Worm (Caenorhabditis elegans) whole organism, early embryonic: ENCODE measurements around the gene sto-4.

Source experiments
- B0310.2 ChIP-seq: sonication (generic microtip); optimal IDR thresholded peaks from 2 replicates; lab custom pipeline; 2016; ENCODE audit warnings: mild to moderate bottlenecking, missing genetic modification characterization, missing compliant biosample characterization
- F13C5.2 ChIP-seq: sonication (generic microtip); optimal IDR thresholded peaks from 2 replicates; lab custom pipeline; 2017; ENCODE audit warnings: mild to moderate bottlenecking, missing genetic modification characterization, inconsistent platforms, missing compliant biosample characterization
- ama-1 ChIP-seq: fragments of 150-350 bp; optimal IDR thresholded peaks from 2 replicates; lab custom pipeline; 2014
- ceh-13 ChIP-seq: fragments of 200-800 bp; sonication (Bioruptor generic); optimal IDR thresholded peaks from 2 replicates; lab custom pipeline; 2018; ENCODE audit warnings: mild to moderate bottlenecking, missing genetic modification characterization, missing compliant biosample characterization
- ceh-36 ChIP-seq: sonication (generic microtip); optimal IDR thresholded peaks from 2 replicates; lab custom pipeline; 2016; ENCODE audit warnings: missing genetic modification characterization, inconsistent platforms, missing compliant biosample characterization
- ets-7 ChIP-seq: sonication (generic microtip); optimal IDR thresholded peaks from 2 replicates; lab custom pipeline; 2016; ENCODE audit warnings: missing genotype, missing genetic modification characterization, missing compliant biosample characterization
- flt-1 ChIP-seq: fragments of 200-800 bp; sonication (Bioruptor generic); IDR thresholded peaks from 2 replicates; pipeline ENCODE4 v1.3.6; 2022; ENCODE audit warnings: missing genetic modification characterization, missing compliant biosample characterization
- hmg-4 ChIP-seq: fragments of 200-800 bp; sonication (Bioruptor generic); optimal IDR thresholded peaks from 2 replicates; lab custom pipeline; 2018; ENCODE audit warnings: mild to moderate bottlenecking, missing genetic modification characterization, missing compliant biosample characterization
- pes-1 ChIP-seq: fragments of 200-800 bp; sonication (Bioruptor generic); IDR thresholded peaks from 2 replicates; pipeline ENCODE4 v1.3.6; 2022; ENCODE audit warnings: missing genetic modification reagents, missing genetic modification characterization, missing compliant biosample characterization
- sea-1 ChIP-seq: fragments of 200-800 bp; sonication (Bioruptor generic); conservative IDR thresholded peaks from 2 replicates; pipeline ENCODE4 v1.3.6; 2022; ENCODE audit warnings: missing genetic modification characterization, missing compliant biosample characterization
- tbx-11 ChIP-seq: fragments of 200-800 bp; sonication (Bioruptor generic); IDR thresholded peaks from 2 replicates; pipeline ENCODE4 v1.3.6; 2022; ENCODE audit warnings: missing genetic modification characterization, missing compliant biosample characterization
- tbx-37 ChIP-seq: fragments of 200-800 bp; sonication (Bioruptor generic); conservative IDR thresholded peaks from 2 replicates; pipeline ENCODE4 v1.3.6; 2022; ENCODE audit warnings: missing genetic modification reagents, missing genetic modification characterization, missing compliant biosample characterization
- tra-4 ChIP-seq: sonication (generic microtip); optimal IDR thresholded peaks from 2 replicates; lab custom pipeline; 2017; ENCODE audit warnings: missing genetic modification characterization, missing compliant biosample characterization

DNA sequence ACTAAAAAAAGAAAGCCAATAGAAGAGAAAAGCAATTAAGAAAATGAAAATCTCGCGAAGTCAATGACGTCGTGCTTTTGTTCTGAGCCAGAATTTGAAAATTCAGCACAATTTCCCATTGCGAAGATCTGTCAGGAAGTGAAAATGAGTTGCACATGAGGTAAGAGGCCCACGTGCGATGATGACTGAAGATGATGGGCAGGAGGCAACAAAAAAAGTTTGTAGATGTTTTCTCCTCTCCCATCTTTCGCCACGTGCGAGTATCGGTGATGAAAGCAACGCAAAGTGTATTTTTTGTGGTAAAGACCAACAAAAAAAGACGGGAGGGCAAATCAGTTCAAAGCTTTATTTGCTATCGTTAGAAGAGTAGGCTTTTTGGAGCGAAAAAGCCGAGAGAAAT lies 18.1 kb downstream of the sto-4 start:
- no peak for TF ChIP-seq ama-1 (lab: Kevin White, UChicago)
- TF ChIP-seq flt-1 (GFP tag; lab: Robert Waterston, UW): no peak
- no peak for TF ChIP-seq tbx-37
- no peak for TF ChIP-seq ceh-36 (tag; lab: Kevin White, UChicago)
- no peak for TF ChIP-seq hmg-4
- no peak for TF ChIP-seq tbx-11 (GFP tag; lab: Robert Waterston, UW)
- no peak for TF ChIP-seq pes-1 (GFP tag; lab: Robert Waterston, UW)
- no peak for TF ChIP-seq ets-7 (tag; lab: Kevin White, UChicago)
- TF ChIP-seq F13C5.2 (tag; lab: Kevin White, UChicago): no peak
- TF ChIP-seq B0310.2 (tag; lab: Kevin White, UChicago): no peak
- no peak for TF ChIP-seq ceh-13 (GFP tag; lab: Kevin White, UChicago)
- no peak for TF ChIP-seq tra-4 (tag; lab: Kevin White, UChicago)
- no peak for TF ChIP-seq sea-1 (GFP tag; lab: Robert Waterston, UW)
